Fruit fly (Drosophila melanogaster) whole organism, embryonic: Measurements from ENCODE around the gene LanB1.

ENCODE experiments used
- BEAF-32 ChIP-seq: fragments of 200-800 bp; sonication (Bioruptor generic); optimal IDR thresholded peaks from 3 replicates; lab custom pipeline; 2017; ENCODE audit warnings: missing biosample characterization, missing genetic modification characterization, mild to moderate bottlenecking, moderate library complexity, missing genetic modification reagents
- CG10209 ChIP-seq: fragments of 200-800 bp; sonication (Bioruptor generic); optimal IDR thresholded peaks from 3 replicates; lab custom pipeline; 2017; ENCODE audit warnings: missing biosample characterization, mild to moderate bottlenecking, missing genetic modification characterization, missing genetic modification reagents
- CG10979 ChIP-seq: fragments of 200-800 bp; sonication (Bioruptor generic); optimal IDR thresholded peaks from 2 replicates; lab custom pipeline; 2018; ENCODE audit warnings: missing biosample characterization, mild to moderate bottlenecking, missing genetic modification characterization, moderate library complexity
- CG12071 ChIP-seq: fragments of 200-800 bp; sonication (Bioruptor generic); optimal IDR thresholded peaks from 3 replicates; lab custom pipeline; 2018; ENCODE audit warnings: missing biosample characterization, mild to moderate bottlenecking, missing genetic modification characterization
- CG1233 ChIP-seq: fragments of 200-800 bp; sonication (Bioruptor generic); optimal IDR thresholded peaks from 4 replicates; lab custom pipeline; 2018; ENCODE audit warnings: missing biosample characterization, mild to moderate bottlenecking, missing genetic modification characterization
- CG12391 ChIP-seq: fragments of 200-800 bp; sonication (Bioruptor generic); optimal IDR thresholded peaks from 3 replicates; lab custom pipeline; 2018; ENCODE audit warnings: missing biosample characterization, mild to moderate bottlenecking, missing genetic modification characterization, moderate library complexity
- CG12659 ChIP-seq: fragments of 200-800 bp; sonication (Bioruptor generic); optimal IDR thresholded peaks from 3 replicates; lab custom pipeline; 2017; ENCODE audit warnings: mild to moderate bottlenecking, missing biosample characterization, missing genetic modification reagents, missing genetic modification characterization
- CG13775 ChIP-seq: fragments of 200-800 bp; sonication (Bioruptor generic); optimal IDR thresholded peaks from 3 replicates; lab custom pipeline; 2017; ENCODE audit warnings: missing biosample characterization, mild to moderate bottlenecking, missing genetic modification characterization
- CG13894 ChIP-seq: fragments of 200-800 bp; sonication (Bioruptor generic); optimal IDR thresholded peaks from 3 replicates; lab custom pipeline; 2018; ENCODE audit warnings: missing biosample characterization, mild to moderate bottlenecking, missing genetic modification characterization, moderate library complexity
- CG14441 ChIP-seq: fragments of 200-800 bp; sonication (Bioruptor generic); IDR thresholded peaks from 2 replicates; pipeline ENCODE4 v1.3.6; 2022; ENCODE audit warnings: missing biosample characterization, missing genetic modification characterization
- CG17385 ChIP-seq: fragments of 200-800 bp; sonication (Bioruptor generic); optimal IDR thresholded peaks from 3 replicates; lab custom pipeline; 2018; ENCODE audit warnings: missing biosample characterization, mild to moderate bottlenecking, missing genetic modification characterization
- CG17568 ChIP-seq: fragments of 200-800 bp; sonication (Bioruptor generic); optimal IDR thresholded peaks from 2 replicates; lab custom pipeline; 2018; ENCODE audit warnings: missing biosample characterization, mild to moderate bottlenecking, missing genetic modification characterization, moderate library complexity
- CG2120 ChIP-seq: fragments of 200-800 bp; sonication (Bioruptor generic); optimal IDR thresholded peaks from 3 replicates; lab custom pipeline; 2016; ENCODE audit warnings: missing biosample characterization, missing genetic modification characterization
- CG31441 ChIP-seq: fragments of 200-800 bp; sonication (Bioruptor generic); IDR thresholded peaks from 2 replicates; pipeline ENCODE4 v1.3.6; 2022; ENCODE audit warnings: missing biosample characterization, missing genetic modification characterization
- CG42726 ChIP-seq: fragments of 200-800 bp; sonication (Bioruptor generic); IDR thresholded peaks from 2 replicates; pipeline ENCODE4 v1.3.6; 2022; ENCODE audit warnings: missing biosample characterization, missing genetic modification characterization; ENCODE audit not compliant: partially characterized antibody
- CG6791 ChIP-seq: fragments of 200-800 bp; sonication (Bioruptor generic); IDR thresholded peaks from 3 replicates; pipeline ENCODE4 v1.3.6; 2022; ENCODE audit warnings: missing biosample characterization, missing genetic modification characterization; ENCODE audit not compliant: partially characterized antibody
- CG6854 ChIP-seq: fragments of 200-800 bp; sonication (Bioruptor generic); optimal IDR thresholded peaks from 3 replicates; lab custom pipeline; 2017; ENCODE audit warnings: missing biosample characterization, mild to moderate bottlenecking, missing genetic modification characterization
- CG7357 ChIP-seq: fragments of 200-800 bp; sonication (Bioruptor generic); IDR thresholded peaks from 3 replicates; pipeline ENCODE4 v1.3.6; 2022; ENCODE audit warnings: missing biosample characterization, missing genetic modification characterization
- CG8924 ChIP-seq: fragments of 200-800 bp; optimal IDR thresholded peaks from 3 replicates; lab custom pipeline; 2019; ENCODE audit warnings: missing biosample characterization, mild to moderate bottlenecking, missing genetic modification characterization, moderate library complexity
- CG9727 ChIP-seq: fragments of 200-800 bp; sonication (Bioruptor generic); optimal IDR thresholded peaks from 3 replicates; lab custom pipeline; 2017; ENCODE audit warnings: missing biosample characterization, mild to moderate bottlenecking, missing genetic modification characterization
- D ChIP-seq, 2 experiments: fragments of 200-800 bp in 1 of 2; fragments of >200 bp in 1 of 2; sonication (Bioruptor generic) in 1 of 2; optimal IDR thresholded peaks; 2 replicates in 1 of 2; 3 replicates in 1 of 2; lab custom pipeline; 2017; ENCODE audit warnings: mild to moderate bottlenecking in 1 of 2, missing biosample characterization in 1 of 2, missing genetic modification characterization in 1 of 2, missing genetic modification reagents in 1 of 2
- Dek ChIP-seq: fragments of 200-800 bp; sonication (Bioruptor generic); optimal IDR thresholded peaks from 3 replicates; lab custom pipeline; 2019; ENCODE audit warnings: missing biosample characterization, mild to moderate bottlenecking, missing genetic modification characterization, moderate library complexity
- Dp ChIP-seq: fragments of 200-800 bp; sonication (Bioruptor generic); optimal IDR thresholded peaks from 2 replicates; lab custom pipeline; 2018; ENCODE audit warnings: missing biosample characterization, mild to moderate bottlenecking, missing genetic modification characterization, moderate library complexity
- Lpt ChIP-seq: fragments of >200 bp; optimal IDR thresholded peaks from 2 replicates; lab custom pipeline; 2018; ENCODE audit warnings: missing biosample characterization, missing genetic modification characterization
- MBD-R2 ChIP-seq: fragments of 200-800 bp; sonication (Bioruptor generic); IDR thresholded peaks from 2 replicates; pipeline ENCODE4 v1.3.6; 2022; ENCODE audit warnings: missing biosample characterization, missing genetic modification characterization
- Mad ChIP-seq: fragments of 200-800 bp; sonication (Bioruptor generic); optimal IDR thresholded peaks from 2 replicates; lab custom pipeline; 2016; ENCODE audit warnings: missing biosample characterization, missing genetic modification characterization
- NC2β ChIP-seq: fragments of 200-800 bp; sonication (Bioruptor generic); optimal IDR thresholded peaks from 2 replicates; lab custom pipeline; 2016; ENCODE audit warnings: missing biosample characterization, missing genetic modification characterization
- Sry-δ ChIP-seq: fragments of 200-800 bp; sonication (Bioruptor generic); optimal IDR thresholded peaks from 2 replicates; lab custom pipeline; 2016; ENCODE audit warnings: missing biosample characterization, missing genetic modification characterization
- YL-1 ChIP-seq: fragments of 200-800 bp; sonication (Bioruptor generic); optimal IDR thresholded peaks from 3 replicates; lab custom pipeline; 2017; ENCODE audit warnings: missing biosample characterization, mild to moderate bottlenecking, missing genetic modification characterization
- ap ChIP-seq: fragments of 200-800 bp; sonication (Bioruptor generic); IDR thresholded peaks from 2 replicates; pipeline ENCODE4 v1.3.6; 2022; ENCODE audit warnings: missing biosample characterization, missing genetic modification characterization
- caup ChIP-seq: fragments of 200-800 bp; sonication (Bioruptor generic); optimal IDR thresholded peaks from 3 replicates; lab custom pipeline; 2017; ENCODE audit warnings: missing biosample characterization, mild to moderate bottlenecking, missing genetic modification characterization, moderate library complexity; ENCODE audit not compliant: severe bottlenecking
- crc ChIP-seq: fragments of 200-800 bp; sonication (Bioruptor generic); optimal IDR thresholded peaks from 2 replicates; lab custom pipeline; 2016; ENCODE audit warnings: missing biosample characterization, missing genetic modification characterization
- eyg ChIP-seq: fragments of 200-800 bp; sonication (Bioruptor generic); optimal IDR thresholded peaks from 3 replicates; lab custom pipeline; 2016; ENCODE audit warnings: missing biosample characterization, missing genetic modification characterization
- fd102C ChIP-seq: fragments of 200-800 bp; sonication (Bioruptor generic); optimal IDR thresholded peaks from 2 replicates; lab custom pipeline; 2018; ENCODE audit warnings: missing biosample characterization, mild to moderate bottlenecking, missing genetic modification characterization, moderate library complexity
- fru ChIP-seq: fragments of >200 bp; optimal IDR thresholded peaks from 2 replicates; lab custom pipeline; 2017
- gcm2 ChIP-seq: fragments of 200-800 bp; sonication (Bioruptor generic); optimal IDR thresholded peaks from 2 replicates; lab custom pipeline; 2016; ENCODE audit warnings: missing biosample characterization, missing genetic modification characterization
- gem ChIP-seq: fragments of 200-800 bp; sonication (Bioruptor generic); optimal IDR thresholded peaks from 2 replicates; lab custom pipeline; 2019; ENCODE audit warnings: missing biosample characterization, mild to moderate bottlenecking, missing genetic modification characterization, moderate library complexity
- her ChIP-seq: fragments of 200-800 bp; sonication (Bioruptor generic); optimal IDR thresholded peaks from 2 replicates; lab custom pipeline; 2016; ENCODE audit warnings: missing biosample characterization, missing genetic modification characterization
- insv ChIP-seq, 2 experiments: fragments of 200-800 bp; sonication (Bioruptor generic); optimal IDR thresholded peaks; 3 replicates each; lab custom pipeline; 2016 to 2018; ENCODE audit warnings: missing biosample characterization in 2 of 2, missing genetic modification characterization in 2 of 2
- lov ChIP-seq, 2 experiments: fragments of 200-800 bp in 1 of 2; fragments of >200 bp in 1 of 2; sonication (Bioruptor generic) in 1 of 2; IDR thresholded peaks in 1 of 2; optimal IDR thresholded peaks in 1 of 2; 2 replicates in 1 of 2; 3 replicates in 1 of 2; pipeline versions ENCODE4 v1.3.6 to Lab custom; 2017 to 2022; ENCODE audit warnings: missing biosample characterization in 1 of 2, missing genetic modification characterization in 1 of 2
- nau ChIP-seq: fragments of 200-800 bp; sonication (Bioruptor generic); optimal IDR thresholded peaks from 3 replicates; lab custom pipeline; 2017; ENCODE audit warnings: missing biosample characterization, mild to moderate bottlenecking, missing genetic modification characterization, missing genetic modification reagents
- nerfin-2 ChIP-seq: fragments of 200-800 bp; sonication (Bioruptor generic); IDR thresholded peaks from 2 replicates; pipeline ENCODE4 v1.3.6; 2022; ENCODE audit warnings: missing biosample characterization, missing genetic modification characterization; ENCODE audit not compliant: partially characterized antibody
- nmo ChIP-seq: fragments of 200-800 bp; sonication (Bioruptor generic); optimal IDR thresholded peaks from 2 replicates; lab custom pipeline; 2018; ENCODE audit warnings: missing biosample characterization, mild to moderate bottlenecking, missing genetic modification characterization, moderate library complexity
- pb ChIP-seq: fragments of 200-800 bp; sonication (Bioruptor generic); optimal IDR thresholded peaks from 3 replicates; lab custom pipeline; 2016; ENCODE audit warnings: missing biosample characterization, missing genetic modification characterization
- peb ChIP-seq: fragments of 200-800 bp; sonication (Bioruptor generic); IDR thresholded peaks from 2 replicates; pipeline ENCODE4 v1.3.6; 2022; ENCODE audit warnings: missing biosample characterization, missing genetic modification characterization
- sens-2 ChIP-seq: fragments of 200-800 bp; sonication (Bioruptor generic); IDR thresholded peaks from 2 replicates; pipeline ENCODE4 v1.3.6; 2022; ENCODE audit warnings: missing biosample characterization, missing genetic modification characterization
- sna ChIP-seq: fragments of 200-800 bp; sonication (Bioruptor generic); IDR thresholded peaks from 2 replicates; pipeline ENCODE4 v1.3.6; 2022; ENCODE audit warnings: missing biosample characterization, missing genetic modification characterization; ENCODE audit not compliant: partially characterized antibody
- vfl ChIP-seq: fragments of 200-800 bp; sonication (Bioruptor generic); optimal IDR thresholded peaks from 2 replicates; lab custom pipeline; 2016; ENCODE audit warnings: missing biosample characterization, missing genetic modification characterization
- z ChIP-seq: fragments of 200-800 bp; sonication (Bioruptor generic); IDR thresholded peaks from 3 replicates; pipeline ENCODE4 v1.3.6; 2022; ENCODE audit warnings: missing biosample characterization, missing genetic modification characterization

The LanB1 gene

DNA sequence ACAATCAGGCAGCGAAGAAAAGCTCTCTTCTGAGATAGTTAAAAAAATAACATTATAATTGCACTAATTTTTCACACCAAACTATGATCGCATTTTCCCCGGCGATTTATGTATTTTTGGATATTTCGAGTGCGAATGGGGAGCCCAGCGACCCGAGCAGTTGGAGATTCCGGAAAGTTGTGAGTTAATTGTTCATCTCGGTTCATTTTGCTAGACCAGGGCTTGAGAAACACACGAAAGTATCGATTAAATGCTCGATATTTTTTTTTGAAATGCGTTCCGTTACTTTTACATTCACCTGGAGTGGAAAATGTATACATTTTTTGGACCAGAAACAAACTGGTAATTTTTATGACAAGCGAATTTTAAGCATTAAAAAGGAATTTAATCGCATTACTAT, 719 bp upstream of the LanB1 start, which contains the start of gene Cdc14 (continued):
- TF ChIP-seq caup (GFP tag; lab: Kevin White, UChicago), result peak; percentile 17
- no peak for TF ChIP-seq CG9727 (GFP tag; lab: Kevin White, UChicago)
- no peak for TF ChIP-seq crc (GFP tag; lab: Kevin White, UChicago)
- TF ChIP-seq CG17385, result peak; percentile 25
- TF ChIP-seq insv (GFP tag; optimal IDR thresholded peaks at IDR 0.05; lab: Kevin White, UChicago), result no peak
- peak; percentile 7; the same call in 1 of the 2 replicates for TF ChIP-seq MBD-R2 (GFP tag; lab: Robert Waterston, UW)
- no peak for TF ChIP-seq CG2120 (GFP tag; lab: Kevin White, UChicago)
- TF ChIP-seq CG8924 (tag; lab: Kevin White, UChicago), result peak; percentile 16
- TF ChIP-seq CG17568 (GFP tag; lab: Kevin White, UChicago), result peak; percentile 45
- peak; percentile 57; the same call in 2 of the 3 replicates for TF ChIP-seq z (GFP tag; lab: Robert Waterston, UW)
- TF ChIP-seq nau, result no peak
- no peak for TF ChIP-seq CG12391 (tag; lab: Kevin White, UChicago)
- no peak for TF ChIP-seq CG14441 (GFP tag; lab: Robert Waterston, UW)
- TF ChIP-seq CG1233 (GFP tag; lab: Kevin White, UChicago), result no peak
- no peak for TF ChIP-seq peb (GFP tag; lab: Robert Waterston, UW)
- no peak for TF ChIP-seq fd102C (GFP tag; lab: Kevin White, UChicago)
- TF ChIP-seq her (GFP tag; lab: Kevin White, UChicago), result no peak
- TF ChIP-seq CG7357, result no peak
- TF ChIP-seq CG10979 (tag; lab: Kevin White, UChicago), result no peak
- no peak for TF ChIP-seq gem (tag; lab: Kevin White, UChicago)
- TF ChIP-seq NC2β, result no peak
- peak; percentile 29; the same call in 1 of the 2 replicates for TF ChIP-seq CG31441 (GFP tag; lab: Robert Waterston, UW)
- no peak for TF ChIP-seq Lpt (GFP tag; lab: Kevin White, UChicago)
- TF ChIP-seq sens-2 (GFP tag; lab: Robert Waterston, UW), result no peak
- TF ChIP-seq vfl (GFP tag; lab: Kevin White, UChicago), result no peak
- peak; percentile 53; the same call in 1 of the 2 replicates for TF ChIP-seq CG42726 (GFP tag; lab: Robert Waterston, UW)
- TF ChIP-seq pb, result no peak
- TF ChIP-seq sna (GFP tag; lab: Robert Waterston, UW), result no peak
- TF ChIP-seq nmo, result no peak
- TF ChIP-seq CG12659 (GFP tag; lab: Kevin White, UChicago), result peak; percentile 3
- TF ChIP-seq Sry-δ (GFP tag; lab: Kevin White, UChicago), result peak; percentile 10
- TF ChIP-seq nerfin-2 (GFP tag; lab: Robert Waterston, UW), result peak; percentile 54
- no peak for TF ChIP-seq lov (optimal IDR thresholded peaks at IDR 0.05; lab: Kevin White, UChicago)
- TF ChIP-seq lov (GFP tag; IDR thresholded peaks at IDR 0.05; lab: Robert Waterston, UW), result no peak
- no peak for TF ChIP-seq Dek (tag; lab: Kevin White, UChicago)
- TF ChIP-seq CG6791 (GFP tag; lab: Robert Waterston, UW), result peak; percentile 45; the same call in 2 of the 3 replicates
- no peak for TF ChIP-seq CG6854 (GFP tag; lab: Kevin White, UChicago)
- TF ChIP-seq YL-1 (GFP tag; lab: Kevin White, UChicago), result no peak
- TF ChIP-seq gcm2 (GFP tag; lab: Kevin White, UChicago), result no peak
- TF ChIP-seq CG13894 (tag; lab: Kevin White, UChicago), result no peak
- TF ChIP-seq Dp, result no peak
- no peak for TF ChIP-seq D (optimal IDR thresholded peaks at IDR 0.05; lab: Kevin White, UChicago)
- TF ChIP-seq D (GFP tag; optimal IDR thresholded peaks at IDR 0.05; lab: Kevin White, UChicago), result no peak
- no peak for TF ChIP-seq CG13775 (GFP tag; lab: Kevin White, UChicago)
- TF ChIP-seq ap (GFP tag; lab: Robert Waterston, UW), result no peak
- peak; percentile 21 for TF ChIP-seq CG12071 (GFP tag; lab: Kevin White, UChicago)
- TF ChIP-seq Mad (GFP tag; lab: Kevin White, UChicago), result no peak
- TF ChIP-seq fru (lab: Kevin White, UChicago), result no peak
- TF ChIP-seq BEAF-32, result peak; percentile 69
- TF ChIP-seq eyg (GFP tag; lab: Kevin White, UChicago), result no peak
- TF ChIP-seq CG10209 (GFP tag; lab: Kevin White, UChicago), result no peak
